Fruit fly (Drosophila melanogaster): ENCODE results near the gene CG15812.

The CG15812 gene

dm6 chr3L:3127544-3127943 is 32.2 kb upstream of the CG15812 start, which contains the start of gene promL (continued):
- TF ChIP-seq CG11093 (GFP tag; IDR thresholded peaks at IDR 0.05) (no peak), CG31441 (GFP tag; IDR thresholded peaks at IDR 0.05) (peak; percentile 70), H15 (GFP tag; IDR thresholded peaks at IDR 0.05) (no peak), hbn (GFP tag; IDR thresholded peaks at IDR 0.05; ENCODE audit: partially characterized antibody) (0 out of 2 replicates have a peak, but pooled peaks have one; percentile 24), CG1529 (GFP tag; optimal IDR thresholded peaks at IDR 0.05) (peak; percentile 7), esg (GFP tag; conservative IDR thresholded peaks at IDR 0.05) (no peak), fd102C (GFP tag; optimal IDR thresholded peaks at IDR 0.05) (peak; percentile 29), insv (GFP tag; optimal IDR thresholded peaks at IDR 0.05) (peak in 1 of 2 experiments; percentile 55), CG14014 (GFP tag; IDR thresholded peaks at IDR 0.05) (peak; percentile 33; the same call in 1 of the 2 replicates), Optix (GFP tag; IDR thresholded peaks at IDR 0.05) (no peak), CG14710 (tag; optimal IDR thresholded peaks at IDR 0.05) (peak; percentile 75), lmd (GFP tag; IDR thresholded peaks at IDR 0.05) (no peak), row (GFP tag; IDR thresholded peaks at IDR 0.05) (0 out of 3 replicates have a peak, but pooled peaks have one; percentile 31), Lhr (GFP tag; optimal IDR thresholded peaks at IDR 0.05) (peak; percentile 88), abd-A (tag; optimal IDR thresholded peaks at IDR 0.05) (no peak), CG8359 (GFP tag; optimal IDR thresholded peaks at IDR 0.05; ENCODE audit: borderline replicate concordance) (no peak), NK7.1 (GFP tag; optimal IDR thresholded peaks at IDR 0.05) (peak; percentile 71), Aef1 (GFP tag; IDR thresholded peaks at IDR 0.05) (no peak), Sry-β (GFP tag; optimal IDR thresholded peaks at IDR 0.05) (no peak), ap (GFP tag; IDR thresholded peaks at IDR 0.05) (no peak), dmrt99B (tag; optimal IDR thresholded peaks at IDR 0.05) (peak; percentile 26), CG6791 (GFP tag; IDR thresholded peaks at IDR 0.05; ENCODE audit: partially characterized antibody) (0 out of 3 replicates have a peak, but pooled peaks have one; percentile 18), unpg (GFP tag; optimal IDR thresholded peaks at IDR 0.05) (peak; percentile 61), fu2 (GFP tag; optimal IDR thresholded peaks at IDR 0.05) (no peak), ERR (GFP tag; optimal IDR thresholded peaks at IDR 0.05) (peak; percentile 12), grau (tag; optimal IDR thresholded peaks at IDR 0.05) (peak; percentile 50), CG17186 (GFP tag; optimal IDR thresholded peaks at IDR 0.05) (peak; percentile 77), CG11695 (GFP tag; IDR thresholded peaks at IDR 0.05) (peak; percentile 47; the same call in 1 of the 3 replicates), CG6683 (GFP tag; optimal IDR thresholded peaks at IDR 0.05) (no peak), Fer3 (tag; optimal IDR thresholded peaks at IDR 0.05) (peak; percentile 53), fd96Cb (tag; optimal IDR thresholded peaks at IDR 0.05) (no peak), ranshi (GFP tag; IDR thresholded peaks at IDR 0.05) (no peak; the same call in 1 of the 2 replicates), Stat92E (GFP tag; optimal IDR thresholded peaks at IDR 0.05) (peak in 1 of 3 experiments; percentile 86), peb (GFP tag; IDR thresholded peaks at IDR 0.05) (no peak), maf-S (GFP tag; optimal IDR thresholded peaks at IDR 0.05) (peak; percentile 40), Mad (GFP tag; optimal IDR thresholded peaks at IDR 0.05) (peak; percentile 66), seq (GFP tag; IDR thresholded peaks at IDR 0.05) (no peak; the same call in 1 of the 2 replicates), stwl (tag; optimal IDR thresholded peaks at IDR 0.05) (peak; percentile 79), CG33213 (GFP tag; optimal IDR thresholded peaks at IDR 0.05) (peak; percentile 85), CG13424 (tag; optimal IDR thresholded peaks at IDR 0.05) (peak; percentile 29), CG2712 (tag; optimal IDR thresholded peaks at IDR 0.05) (peak; percentile 64), trh (GFP tag; optimal IDR thresholded peaks at IDR 0.05) (no peak), chinmo (GFP tag; IDR thresholded peaks at IDR 0.05; ENCODE audit: partially characterized antibody) (0 out of 4 replicates have a peak, but pooled peaks have one; percentile 61), Mrtf (GFP tag; IDR thresholded peaks at IDR 0.05) (no peak), Pdp1 (GFP tag; optimal IDR thresholded peaks at IDR 0.05) (peak; percentile 32 to 86), Eip74EF (GFP tag; optimal IDR thresholded peaks at IDR 0.05) (peak in 1 of 2 experiments; percentile 48), CG2129 (GFP tag; IDR thresholded peaks at IDR 0.05; ENCODE audit: partially characterized antibody) (no peak), zfh2 (GFP tag; optimal IDR thresholded peaks at IDR 0.05) (peak; percentile 6), CG5953 (GFP tag; IDR thresholded peaks at IDR 0.05) (no peak)
